Worm (Caenorhabditis elegans) whole organism, midembryonic: Measurements from ENCODE around the gene Y67A10A.7.

Experiments used
- T22C8.4 ChIP-seq: fragments of 200-800 bp; sonication (Bioruptor generic); IDR thresholded peaks from 2 replicates; pipeline ENCODE4 v1.3.6; 2022; ENCODE audit warnings: missing genetic modification characterization, missing compliant biosample characterization
- cog-1 ChIP-seq: sonication (generic microtip); optimal IDR thresholded peaks from 2 replicates; lab custom pipeline; 2016; ENCODE audit warnings: missing genetic modification characterization, missing compliant biosample characterization
- flt-1 ChIP-seq: fragments of 200-800 bp; sonication (Bioruptor generic); IDR thresholded peaks from 2 replicates; pipeline ENCODE4 v1.3.6; 2022; ENCODE audit warnings: missing genetic modification characterization, missing compliant biosample characterization
- klf-2 ChIP-seq: fragments of 200-800 bp; sonication (Bioruptor generic); conservative IDR thresholded peaks from 2 replicates; pipeline ENCODE4 v1.3.6; 2022; ENCODE audit warnings: missing genetic modification reagents, missing genetic modification characterization, missing compliant biosample characterization
- med-1 ChIP-seq: sonication (generic microtip); optimal IDR thresholded peaks from 2 replicates; lab custom pipeline; 2017; ENCODE audit warnings: missing genetic modification characterization, mild to moderate bottlenecking, missing compliant biosample characterization, antibody characterized with exemption, missing genetic modification reagents; ENCODE audit not compliant: insufficient read depth
- ref-1 ChIP-seq: fragments of 200-800 bp; sonication (Bioruptor generic); conservative IDR thresholded peaks from 2 replicates; pipeline ENCODE4 v1.3.6; 2022; ENCODE audit warnings: missing genetic modification reagents, missing genetic modification characterization, missing compliant biosample characterization
- tab-1 ChIP-seq: fragments of 200-800 bp; sonication (Bioruptor generic); IDR thresholded peaks from 2 replicates; pipeline ENCODE4 v1.3.6; 2022; ENCODE audit warnings: missing genetic modification characterization, missing compliant biosample characterization
- ztf-23 ChIP-seq: fragments of 200-800 bp; sonication (Bioruptor generic); IDR thresholded peaks from 2 replicates; pipeline ENCODE4 v1.3.6; 2022; ENCODE audit warnings: missing genetic modification reagents, missing genetic modification characterization, missing compliant biosample characterization
- ztf-29 ChIP-seq: fragments of 200-800 bp; sonication (Bioruptor generic); IDR thresholded peaks from 2 replicates; pipeline ENCODE4 v1.3.6; 2022; ENCODE audit warnings: missing genetic modification reagents, missing genetic modification characterization, missing compliant biosample characterization

DNA sequence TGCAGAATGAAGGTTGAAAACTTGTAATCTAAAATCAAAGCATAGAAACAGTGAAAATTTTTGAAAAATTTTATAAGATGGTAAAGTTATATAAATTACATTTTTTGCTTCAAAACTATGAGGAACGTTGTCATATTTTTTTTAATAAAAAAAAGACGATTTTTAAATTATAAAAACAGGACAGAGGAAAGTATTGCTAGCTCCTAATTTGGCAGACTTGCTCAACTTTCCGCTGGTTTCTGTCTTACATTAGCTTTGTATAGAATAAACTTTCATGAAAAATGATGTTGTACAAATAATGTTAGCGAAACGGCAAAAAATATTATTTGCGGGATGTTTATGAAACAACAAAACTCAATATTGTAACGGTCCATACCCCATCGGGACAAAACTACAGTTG is 47.6 kb upstream of the Y67A10A.7 start, which contains the start of gene fbxa-83:
- TF ChIP-seq ztf-23 (GFP tag; lab: Robert Waterston, UW) (no peak), tab-1 (no peak), klf-2 (GFP tag; lab: Robert Waterston, UW) (no peak), flt-1 (GFP tag; lab: Robert Waterston, UW) (no peak), med-1 (GFP tag; lab: Kevin White, UChicago) (no peak), ref-1 (no peak), T22C8.4 (GFP tag; lab: Robert Waterston, UW) (no peak), ztf-29 (GFP tag; lab: Robert Waterston, UW) (no peak), cog-1 (tag; lab: Kevin White, UChicago) (no peak)
